ENCODE assay signal across 1 fruit fly cellular context in the genomic region with DNA sequence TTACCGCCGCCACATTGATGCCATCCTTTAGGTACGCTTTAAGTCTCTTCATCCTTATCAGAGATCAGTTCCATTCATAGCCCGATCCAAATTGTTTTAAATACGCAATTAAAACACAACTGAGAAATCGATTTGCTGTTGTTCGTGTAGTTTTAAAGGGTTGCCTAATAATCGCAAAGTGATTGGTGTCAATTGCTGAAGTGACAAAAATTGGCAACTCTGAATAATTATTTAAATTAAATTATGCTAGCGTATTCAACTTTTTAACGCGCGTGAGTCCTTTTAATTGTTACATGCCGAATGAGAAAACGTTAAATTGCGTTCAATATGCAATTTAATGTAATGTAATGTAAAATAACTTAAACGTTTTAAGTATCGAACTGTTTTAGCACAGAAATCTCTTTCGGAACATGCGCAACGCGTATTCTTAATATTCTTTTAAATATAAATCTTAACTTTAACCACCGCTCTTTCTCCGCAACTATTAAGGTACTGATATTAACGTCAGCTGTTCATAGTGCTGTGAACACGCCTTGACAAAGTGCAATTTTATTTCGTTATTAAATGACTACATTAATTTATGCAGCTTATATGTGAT.
TF ChIP-seq lines count a peak whose summit lies in the region.

TSS of gene Mpv17 (minus strand) at position 164 of the 598 bp plus-strand sequence.

TF ChIP-seq in whole organism, embryonic, 481 proteins besides CTCF, POLR2A, EP300 and RAD21 (continued from another document and continues in another):
- TF ChIP-seq dati (GFP tag; IDR thresholded peaks at IDR 0.05; lab: Robert Waterston, UW) = no peak
- no peak for TF ChIP-seq tup (GFP tag; optimal IDR thresholded peaks at IDR 0.05; lab: Kevin White, UChicago)
- no peak for TF ChIP-seq dmrt99B (tag; optimal IDR thresholded peaks at IDR 0.05; lab: Kevin White, UChicago)
- no peak for TF ChIP-seq CG14710 (tag; optimal IDR thresholded peaks at IDR 0.05; lab: Kevin White, UChicago)
- TF ChIP-seq ci (GFP tag; IDR thresholded peaks at IDR 0.05; lab: Robert Waterston, UW) = no peak
- TF ChIP-seq HLH3B (GFP tag; IDR thresholded peaks at IDR 0.05; lab: Robert Waterston, UW) = no peak
- TF ChIP-seq Dll (GFP tag; IDR thresholded peaks at IDR 0.05; lab: Robert Waterston, UW; ENCODE audit: partially characterized antibody) = no peak
- no peak for TF ChIP-seq sna (GFP tag; IDR thresholded peaks at IDR 0.05; lab: Robert Waterston, UW; ENCODE audit: partially characterized antibody)
- TF ChIP-seq Atf-2 (GFP tag; optimal IDR thresholded peaks at IDR 0.05; lab: Kevin White, UChicago) = no peak
- no peak for TF ChIP-seq CG1792 (GFP tag; optimal IDR thresholded peaks at IDR 0.05; lab: Kevin White, UChicago)
- no peak for TF ChIP-seq Fer3 (tag; optimal IDR thresholded peaks at IDR 0.05; lab: Kevin White, UChicago)
- peak; percentile 45 for TF ChIP-seq CG2120 (GFP tag; optimal IDR thresholded peaks at IDR 0.05; lab: Kevin White, UChicago)
- TF ChIP-seq tin (GFP tag; optimal IDR thresholded peaks at IDR 0.05; lab: Kevin White, UChicago) = no peak
- TF ChIP-seq CG1832 (GFP tag; optimal IDR thresholded peaks at IDR 0.05; lab: Kevin White, UChicago) = no peak
- no peak for TF ChIP-seq pan (optimal IDR thresholded peaks at IDR 0.05; lab: Kevin White, UChicago)
- no peak for TF ChIP-seq pan (GFP tag; optimal IDR thresholded peaks at IDR 0.05 in 1 of 2, IDR thresholded peaks at IDR 0.05 in 1 of 2)
- TF ChIP-seq CG4328 (GFP tag; optimal IDR thresholded peaks at IDR 0.05; lab: Kevin White, UChicago) = no peak
- no peak for TF ChIP-seq CG11247 (GFP tag; IDR thresholded peaks at IDR 0.05; lab: Robert Waterston, UW)
- peak; percentile 3 for TF ChIP-seq Nf-YC (tag; optimal IDR thresholded peaks at IDR 0.05; lab: Kevin White, UChicago)
- no peak for TF ChIP-seq nerfin-1 (tag; optimal IDR thresholded peaks at IDR 0.05; lab: Kevin White, UChicago)
- no peak for TF ChIP-seq jing (GFP tag; optimal IDR thresholded peaks at IDR 0.05; lab: Kevin White, UChicago)
- TF ChIP-seq Lhr (GFP tag; optimal IDR thresholded peaks at IDR 0.05; lab: Kevin White, UChicago) = no peak
- no peak for TF ChIP-seq Jarid2 (GFP tag; optimal IDR thresholded peaks at IDR 0.05; lab: Kevin White, UChicago)
- TF ChIP-seq kni (GFP tag; optimal IDR thresholded peaks at IDR 0.05; lab: Kevin White, UChicago) = no peak
- no peak for TF ChIP-seq CG6791 (GFP tag; IDR thresholded peaks at IDR 0.05; lab: Robert Waterston, UW; ENCODE audit: partially characterized antibody)
- no peak for TF ChIP-seq insv (GFP tag; optimal IDR thresholded peaks at IDR 0.05; lab: Kevin White, UChicago)
- no peak for TF ChIP-seq ERR (GFP tag; optimal IDR thresholded peaks at IDR 0.05; lab: Kevin White, UChicago)
- TF ChIP-seq NC2α (GFP tag; optimal IDR thresholded peaks at IDR 0.05; lab: Kevin White, UChicago) = no peak
- TF ChIP-seq CG12744 (GFP tag; optimal IDR thresholded peaks at IDR 0.05; lab: Kevin White, UChicago) = no peak
- TF ChIP-seq CG15269 (tag; optimal IDR thresholded peaks at IDR 0.05; lab: Kevin White, UChicago) = no peak
- TF ChIP-seq disco-r (GFP tag; optimal IDR thresholded peaks at IDR 0.05; lab: Kevin White, UChicago) = no peak
- no peak for TF ChIP-seq tll (GFP tag; optimal IDR thresholded peaks at IDR 0.05; lab: Kevin White, UChicago)
- TF ChIP-seq CG11093 (GFP tag; IDR thresholded peaks at IDR 0.05; lab: Robert Waterston, UW) = no peak
- no peak for TF ChIP-seq CG10267 (tag; optimal IDR thresholded peaks at IDR 0.05; lab: Kevin White, UChicago)
- no peak for TF ChIP-seq CG7839 (tag; optimal IDR thresholded peaks at IDR 0.05; lab: Kevin White, UChicago)
- TF ChIP-seq ap (GFP tag; IDR thresholded peaks at IDR 0.05; lab: Robert Waterston, UW) = no peak
- no peak for TF ChIP-seq zf30C (GFP tag; optimal IDR thresholded peaks at IDR 0.05; lab: Kevin White, UChicago)
- no peak for TF ChIP-seq otp (GFP tag; IDR thresholded peaks at IDR 0.05; lab: Robert Waterston, UW)
- no peak for TF ChIP-seq gcm2 (GFP tag; optimal IDR thresholded peaks at IDR 0.05; lab: Kevin White, UChicago)
- TF ChIP-seq CG10565 (GFP tag; optimal IDR thresholded peaks at IDR 0.05; lab: Kevin White, UChicago) = no peak
- peak; percentile 18 for TF ChIP-seq NfI (GFP tag; optimal IDR thresholded peaks at IDR 0.05; lab: Kevin White, UChicago)
- TF ChIP-seq CG9437 (GFP tag; optimal IDR thresholded peaks at IDR 0.05; lab: Kevin White, UChicago) = no peak
- no peak for TF ChIP-seq en (GFP tag; optimal IDR thresholded peaks at IDR 0.05; lab: Kevin White, UChicago)
- TF ChIP-seq sim (GFP tag; IDR thresholded peaks at IDR 0.05; lab: Robert Waterston, UW) = no peak
- TF ChIP-seq h (optimal IDR thresholded peaks at IDR 0.05; lab: Kevin White, UChicago) = no peak
- no peak for TF ChIP-seq CG10979 (tag; optimal IDR thresholded peaks at IDR 0.05; lab: Kevin White, UChicago)
- no peak for TF ChIP-seq ara (GFP tag; IDR thresholded peaks at IDR 0.05; lab: Robert Waterston, UW)
- TF ChIP-seq sens-2 (GFP tag; IDR thresholded peaks at IDR 0.05; lab: Robert Waterston, UW) = no peak
- no peak for TF ChIP-seq klu (GFP tag; IDR thresholded peaks at IDR 0.05; lab: Robert Waterston, UW)
- TF ChIP-seq bbx (GFP tag; IDR thresholded peaks at IDR 0.05; lab: Robert Waterston, UW; ENCODE audit: partially characterized antibody) = no peak
- peak; percentile 78 for TF ChIP-seq onecut (GFP tag; IDR thresholded peaks at IDR 0.05; lab: Robert Waterston, UW)
- peak; percentile 40; the same call in 1 of the 2 replicates for TF ChIP-seq slbo (GFP tag; IDR thresholded peaks at IDR 0.05; lab: Robert Waterston, UW)
- TF ChIP-seq ATbp (GFP tag; optimal IDR thresholded peaks at IDR 0.05; lab: Kevin White, UChicago) = no peak
- TF ChIP-seq CrebB (tag; optimal IDR thresholded peaks at IDR 0.05; lab: Kevin White, UChicago) = no peak
- no peak for TF ChIP-seq CG10543 (GFP tag; optimal IDR thresholded peaks at IDR 0.05; lab: Kevin White, UChicago)
- TF ChIP-seq tx (GFP tag; optimal IDR thresholded peaks at IDR 0.05; lab: Kevin White, UChicago) = no peak
- no peak for TF ChIP-seq Dip3 (GFP tag; optimal IDR thresholded peaks at IDR 0.05; lab: Kevin White, UChicago)
- TF ChIP-seq D19B (GFP tag; optimal IDR thresholded peaks at IDR 0.05; lab: Kevin White, UChicago) = no peak
- TF ChIP-seq btn (GFP tag; optimal IDR thresholded peaks at IDR 0.05; lab: Kevin White, UChicago) = no peak
- TF ChIP-seq Gug (GFP tag; IDR thresholded peaks at IDR 0.05; lab: Robert Waterston, UW) = no peak
- no peak for TF ChIP-seq Oaz (GFP tag; IDR thresholded peaks at IDR 0.05; lab: Robert Waterston, UW)
- no peak for TF ChIP-seq Hey (tag; optimal IDR thresholded peaks at IDR 0.05; lab: Kevin White, UChicago)
- no peak for TF ChIP-seq Stat92E (GFP tag; optimal IDR thresholded peaks at IDR 0.05; lab: Kevin White, UChicago)
- no peak for TF ChIP-seq Eip74EF (GFP tag; optimal IDR thresholded peaks at IDR 0.05; lab: Kevin White, UChicago)
- no peak for TF ChIP-seq ato (GFP tag; IDR thresholded peaks at IDR 0.05; lab: Robert Waterston, UW; ENCODE audit: partially characterized antibody)
- no peak for TF ChIP-seq gro (GFP tag; optimal IDR thresholded peaks at IDR 0.05; lab: Kevin White, UChicago)
- TF ChIP-seq bsh (GFP tag; optimal IDR thresholded peaks at IDR 0.05; lab: Kevin White, UChicago) = no peak
- no peak for TF ChIP-seq shn (GFP tag; optimal IDR thresholded peaks at IDR 0.05; lab: Kevin White, UChicago)
- no peak for TF ChIP-seq Abd-B (GFP tag; optimal IDR thresholded peaks at IDR 0.05; lab: Kevin White, UChicago)
- TF ChIP-seq CG14667 (GFP tag; IDR thresholded peaks at IDR 0.05; lab: Robert Waterston, UW) = no peak
- TF ChIP-seq rib (GFP tag; IDR thresholded peaks at IDR 0.05; lab: Robert Waterston, UW) = no peak
- TF ChIP-seq CG7963 (GFP tag; IDR thresholded peaks at IDR 0.05; lab: Robert Waterston, UW; ENCODE audit: partially characterized antibody) = no peak
- TF ChIP-seq nerfin-2 (GFP tag; IDR thresholded peaks at IDR 0.05; lab: Robert Waterston, UW; ENCODE audit: partially characterized antibody) = no peak
- TF ChIP-seq lola (GFP tag; optimal IDR thresholded peaks at IDR 0.05; lab: Kevin White, UChicago) = no peak
- peak; percentile 15 for TF ChIP-seq ewg (GFP tag; optimal IDR thresholded peaks at IDR 0.05; lab: Kevin White, UChicago)
- peak; percentile 52 for TF ChIP-seq lilli (GFP tag; optimal IDR thresholded peaks at IDR 0.05; lab: Kevin White, UChicago)
- no peak for TF ChIP-seq zfh1 (GFP tag; IDR thresholded peaks at IDR 0.05; lab: Robert Waterston, UW)
- TF ChIP-seq gt (GFP tag; IDR thresholded peaks at IDR 0.05; lab: Robert Waterston, UW) = no peak
- no peak for TF ChIP-seq CG16863 (GFP tag; optimal IDR thresholded peaks at IDR 0.05; lab: Kevin White, UChicago)
- no peak for TF ChIP-seq CG17612 (GFP tag; IDR thresholded peaks at IDR 0.05; lab: Robert Waterston, UW)
- TF ChIP-seq Ssrp (tag; optimal IDR thresholded peaks at IDR 0.05; lab: Kevin White, UChicago) = no peak
- TF ChIP-seq CG12071 (GFP tag; optimal IDR thresholded peaks at IDR 0.05; lab: Kevin White, UChicago) = no peak
- no peak for TF ChIP-seq Optix (GFP tag; IDR thresholded peaks at IDR 0.05; lab: Robert Waterston, UW)
- TF ChIP-seq CG8281 (tag; optimal IDR thresholded peaks at IDR 0.05; lab: Kevin White, UChicago) = no peak
- TF ChIP-seq Side (GFP tag; optimal IDR thresholded peaks at IDR 0.05; lab: Kevin White, UChicago) = no peak
- TF ChIP-seq Pdp1 (GFP tag; optimal IDR thresholded peaks at IDR 0.05; lab: Kevin White, UChicago) = no peak
- no peak for TF ChIP-seq emc (GFP tag; optimal IDR thresholded peaks at IDR 0.05; lab: Kevin White, UChicago)
- TF ChIP-seq yki (optimal IDR thresholded peaks at IDR 0.05; lab: Kevin White, UChicago) = no peak
- TF ChIP-seq Lpt (GFP tag; optimal IDR thresholded peaks at IDR 0.05; lab: Kevin White, UChicago) = no peak
- TF ChIP-seq org-1 (GFP tag; optimal IDR thresholded peaks at IDR 0.05; lab: Kevin White, UChicago) = no peak
- no peak for TF ChIP-seq pita (GFP tag; optimal IDR thresholded peaks at IDR 0.05; lab: Kevin White, UChicago)
- TF ChIP-seq PHDP (tag; optimal IDR thresholded peaks at IDR 0.05; lab: Kevin White, UChicago) = peak; percentile 12
- no peak for TF ChIP-seq pfk (GFP tag; optimal IDR thresholded peaks at IDR 0.05; lab: Kevin White, UChicago)
- no peak for TF ChIP-seq CG1529 (GFP tag; optimal IDR thresholded peaks at IDR 0.05; lab: Kevin White, UChicago)
- TF ChIP-seq Awh (GFP tag; IDR thresholded peaks at IDR 0.05; lab: Robert Waterston, UW) = no peak
- TF ChIP-seq sc (optimal IDR thresholded peaks at IDR 0.05; lab: Kevin White, UChicago) = no peak
- no peak for TF ChIP-seq sc (GFP tag; optimal IDR thresholded peaks at IDR 0.05; lab: Kevin White, UChicago)
- TF ChIP-seq so (GFP tag; IDR thresholded peaks at IDR 0.05; lab: Robert Waterston, UW) = no peak
- TF ChIP-seq CG16779 (GFP tag; IDR thresholded peaks at IDR 0.05; lab: Robert Waterston, UW) = no peak
- TF ChIP-seq sr (GFP tag; IDR thresholded peaks at IDR 0.05; lab: Robert Waterston, UW) = no peak
- TF ChIP-seq dysf (GFP tag; IDR thresholded peaks at IDR 0.05; lab: Robert Waterston, UW) = no peak
- no peak for TF ChIP-seq HHEX (GFP tag; optimal IDR thresholded peaks at IDR 0.05; lab: Kevin White, UChicago)
- no peak for TF ChIP-seq Blimp-1 (GFP tag; optimal IDR thresholded peaks at IDR 0.05; lab: Kevin White, UChicago)
- no peak for TF ChIP-seq CG17568 (GFP tag; optimal IDR thresholded peaks at IDR 0.05; lab: Kevin White, UChicago)
- TF ChIP-seq E2f1 (GFP tag; IDR thresholded peaks at IDR 0.05; lab: Robert Waterston, UW) = no peak
- no peak for TF ChIP-seq CG30431 (GFP tag; optimal IDR thresholded peaks at IDR 0.05; lab: Kevin White, UChicago)
- no peak for TF ChIP-seq bowl (GFP tag; IDR thresholded peaks at IDR 0.05; lab: Robert Waterston, UW)
- no peak for TF ChIP-seq CG7786 (GFP tag; optimal IDR thresholded peaks at IDR 0.05; lab: Kevin White, UChicago)
- TF ChIP-seq exex (tag; optimal IDR thresholded peaks at IDR 0.05; lab: Kevin White, UChicago) = no peak
- no peak for TF ChIP-seq Hr78 (GFP tag; optimal IDR thresholded peaks at IDR 0.05; lab: Kevin White, UChicago)
- no peak for TF ChIP-seq Drgx (GFP tag; IDR thresholded peaks at IDR 0.05; lab: Robert Waterston, UW)
- no peak for TF ChIP-seq mld (GFP tag; IDR thresholded peaks at IDR 0.05; lab: Robert Waterston, UW; ENCODE audit: partially characterized antibody)
- no peak for TF ChIP-seq ken (GFP tag; IDR thresholded peaks at IDR 0.05; lab: Robert Waterston, UW)
- no peak for TF ChIP-seq ro (GFP tag; IDR thresholded peaks at IDR 0.05; lab: Robert Waterston, UW)
- no peak for TF ChIP-seq CG2202 (tag; optimal IDR thresholded peaks at IDR 0.05; lab: Kevin White, UChicago)
- no peak for TF ChIP-seq amos (GFP tag; IDR thresholded peaks at IDR 0.05; lab: Robert Waterston, UW; ENCODE audit: partially characterized antibody)
- no peak for TF ChIP-seq CG17186 (GFP tag; optimal IDR thresholded peaks at IDR 0.05; lab: Kevin White, UChicago)
- TF ChIP-seq kay (GFP tag; optimal IDR thresholded peaks at IDR 0.05; lab: Kevin White, UChicago) = no peak
- no peak for TF ChIP-seq sd (tag; optimal IDR thresholded peaks at IDR 0.05; lab: Kevin White, UChicago)
- no peak for TF ChIP-seq CG13287 (GFP tag; IDR thresholded peaks at IDR 0.05; lab: Robert Waterston, UW; ENCODE audit: partially characterized antibody)
- no peak for TF ChIP-seq slp2 (GFP tag; optimal IDR thresholded peaks at IDR 0.05; lab: Kevin White, UChicago)
- no peak for TF ChIP-seq p53 (GFP tag; optimal IDR thresholded peaks at IDR 0.05; lab: Kevin White, UChicago)
- no peak for TF ChIP-seq B-H2 (GFP tag; optimal IDR thresholded peaks at IDR 0.05; lab: Kevin White, UChicago)
- no peak for TF ChIP-seq bigmax (GFP tag; optimal IDR thresholded peaks at IDR 0.05; lab: Kevin White, UChicago)
- no peak for TF ChIP-seq CG11696 (GFP tag; IDR thresholded peaks at IDR 0.05; lab: Robert Waterston, UW)
- TF ChIP-seq CG13296 (GFP tag; optimal IDR thresholded peaks at IDR 0.05; lab: Kevin White, UChicago) = peak; percentile 25
- no peak for TF ChIP-seq D19A (tag; optimal IDR thresholded peaks at IDR 0.05; lab: Kevin White, UChicago)
- peak; percentile 14; the same call in 1 of the 2 replicates for TF ChIP-seq CG9932 (GFP tag; IDR thresholded peaks at IDR 0.05; lab: Robert Waterston, UW)
- no peak for TF ChIP-seq Taf1 (GFP tag; IDR thresholded peaks at IDR 0.05; lab: Robert Waterston, UW)
- no peak for TF ChIP-seq gsb-n (tag; optimal IDR thresholded peaks at IDR 0.05; lab: Kevin White, UChicago)
- TF ChIP-seq Atf6 (GFP tag; IDR thresholded peaks at IDR 0.05; lab: Robert Waterston, UW) = no peak
- TF ChIP-seq mirr (GFP tag; optimal IDR thresholded peaks at IDR 0.05; lab: Kevin White, UChicago) = no peak
- peak; percentile 20 for TF ChIP-seq CG13894 (tag; optimal IDR thresholded peaks at IDR 0.05; lab: Kevin White, UChicago)
